Worm (Caenorhabditis elegans): ENCODE measurements around the gene nlp-80.

The nlp-80 gene

ce11 chrV:11029309-11029708, 36.1 kb downstream of the nlp-80 start:
- TF ChIP-seq hlh-8 (tag; optimal IDR thresholded peaks at IDR 0.05) (peak; percentile 68), pqm-1 (tag; optimal IDR thresholded peaks at IDR 0.05) (no peak), sox-4 (tag; optimal IDR thresholded peaks at IDR 0.05) (no peak), pax-1 (tag; optimal IDR thresholded peaks at IDR 0.05) (peak; percentile 11), K09A11.1 (tag; optimal IDR thresholded peaks at IDR 0.05; ENCODE audit: insufficient read depth) (no peak), ceh-2 (tag; optimal IDR thresholded peaks at IDR 0.05) (peak; percentile 86), ceh-24 (tag; optimal IDR thresholded peaks at IDR 0.05) (no peak), ceh-14 (tag; optimal IDR thresholded peaks at IDR 0.05) (peak; percentile 85), nhr-232 (tag; optimal IDR thresholded peaks at IDR 0.05) (no peak), ceh-19 (GFP tag; optimal IDR thresholded peaks at IDR 0.05) (no peak), odd-2 (tag; optimal IDR thresholded peaks at IDR 0.05) (no peak), lim-6 (tag; optimal IDR thresholded peaks at IDR 0.05) (peak; percentile 12), ceh-9 (tag; optimal IDR thresholded peaks at IDR 0.05) (no peak), elt-4 (tag; optimal IDR thresholded peaks at IDR 0.05) (no peak), ceh-31 (tag; optimal IDR thresholded peaks at IDR 0.05) (peak; percentile 94), npax-4 (tag; optimal IDR thresholded peaks at IDR 0.05) (no peak), madf-2 (tag; optimal IDR thresholded peaks at IDR 0.05) (peak; percentile 35), ahr-1 (tag; optimal IDR thresholded peaks at IDR 0.05) (peak; percentile 25), che-1 (tag; optimal IDR thresholded peaks at IDR 0.05) (no peak), C38D4.7 (GFP tag; optimal IDR thresholded peaks at IDR 0.05) (no peak), dmd-4 (tag; optimal IDR thresholded peaks at IDR 0.05; ENCODE audit: borderline replicate concordance) (peak; percentile 56), zip-5 (tag; optimal IDR thresholded peaks at IDR 0.05) (peak; percentile 87), sdc-2 (tag; optimal IDR thresholded peaks at IDR 0.05) (peak; percentile 8), sox-2 (GFP tag; IDR thresholded peaks at IDR 0.05) (no peak), rnt-1 (tag; optimal IDR thresholded peaks at IDR 0.05) (peak; percentile 83), unc-42 (tag; optimal IDR thresholded peaks at IDR 0.05) (peak; percentile 30), hlh-15 (tag; optimal IDR thresholded peaks at IDR 0.05) (no peak), ceh-45 (GFP tag; IDR thresholded peaks at IDR 0.05) (no peak), Y22D7AL.16 (tag; optimal IDR thresholded peaks at IDR 0.05) (no peak), ama-1 (optimal IDR thresholded peaks at IDR 0.05) (no peak), hlh-13 (GFP tag; optimal IDR thresholded peaks at IDR 0.05) (no peak), ceh-22 (tag; optimal IDR thresholded peaks at IDR 0.05) (no peak), F13H6.1 (tag; optimal IDR thresholded peaks at IDR 0.05) (peak; percentile 71), unc-86 (tag; optimal IDR thresholded peaks at IDR 0.05) (no peak), mec-3 (tag; optimal IDR thresholded peaks at IDR 0.05; ENCODE audit: borderline replicate concordance) (peak; percentile 71), K02D7.2 (tag; optimal IDR thresholded peaks at IDR 0.05) (no peak), pag-3 (tag; optimal IDR thresholded peaks at IDR 0.05; ENCODE audit: borderline replicate concordance) (no peak), ceh-6 (GFP tag; optimal IDR thresholded peaks at IDR 0.05) (peak; percentile 39), hlh-30 (tag; optimal IDR thresholded peaks at IDR 0.05; ENCODE audit: insufficient read depth) (no peak), ref-2 (tag; optimal IDR thresholded peaks at IDR 0.05) (peak; percentile 89), unc-55 (GFP tag; optimal IDR thresholded peaks at IDR 0.05) (no peak), elt-2 (tag; optimal IDR thresholded peaks at IDR 0.05) (peak; percentile 64), C08G9.2 (tag; optimal IDR thresholded peaks at IDR 0.05) (peak; percentile 96), ttx-3 (tag; optimal IDR thresholded peaks at IDR 0.05) (peak; percentile 3), ztf-16 (tag; optimal IDR thresholded peaks at IDR 0.05) (peak; percentile 50), ceh-30 (tag; optimal IDR thresholded peaks at IDR 0.05) (no peak), eyg-1 (tag; optimal IDR thresholded peaks at IDR 0.05) (peak; percentile 17), pat-9 (tag; optimal IDR thresholded peaks at IDR 0.05) (no peak), dve-1 (tag; optimal IDR thresholded peaks at IDR 0.05) (no peak), lin-11 (tag; optimal IDR thresholded peaks at IDR 0.05) (no peak), hlh-6 (tag; optimal IDR thresholded peaks at IDR 0.05) (peak; percentile 59), fax-1 (tag; optimal IDR thresholded peaks at IDR 0.05) (peak; percentile 40), ceh-18 (tag; optimal IDR thresholded peaks at IDR 0.05) (no peak), fkh-6 (tag; optimal IDR thresholded peaks at IDR 0.05) (peak; percentile 63)

Measured in whole organism, late embryonic.